Fruit fly (Drosophila melanogaster) whole organism, embryonic: ENCODE results near the gene CG3091.

Experiments
- ATbp ChIP-seq: fragments of 200-800 bp; sonication (Bioruptor generic); optimal IDR thresholded peaks from 2 replicates; lab custom pipeline; 2017; ENCODE audit warnings: missing biosample characterization, mild to moderate bottlenecking, missing genetic modification characterization, missing genetic modification reagents
- Bdp1 ChIP-seq: fragments of 200-800 bp; sonication (Bioruptor generic); optimal IDR thresholded peaks from 3 replicates; lab custom pipeline; 2016; ENCODE audit warnings: missing biosample characterization, missing genetic modification characterization
- CG10147 ChIP-seq: fragments of 200-800 bp; sonication (Bioruptor generic); optimal IDR thresholded peaks from 2 replicates; lab custom pipeline; 2019; ENCODE audit warnings: missing biosample characterization, mild to moderate bottlenecking, missing genetic modification characterization, moderate library complexity
- CG10654 ChIP-seq: fragments of 200-800 bp; sonication (Bioruptor generic); optimal IDR thresholded peaks from 2 replicates; lab custom pipeline; 2016; ENCODE audit warnings: missing biosample characterization, missing genetic modification characterization
- CG11696 ChIP-seq: fragments of 200-800 bp; sonication (Bioruptor generic); IDR thresholded peaks from 2 replicates; pipeline ENCODE4 v1.3.6; 2022; ENCODE audit warnings: missing biosample characterization, missing genetic modification characterization
- CG12104 ChIP-seq: fragments of 200-800 bp; sonication (Bioruptor generic); optimal IDR thresholded peaks from 3 replicates; lab custom pipeline; 2016; ENCODE audit warnings: missing biosample characterization, missing genetic modification characterization
- CG15269 ChIP-seq: fragments of 200-800 bp; sonication (Bioruptor generic); optimal IDR thresholded peaks from 2 replicates; lab custom pipeline; 2018; ENCODE audit warnings: missing biosample characterization, mild to moderate bottlenecking, missing genetic modification characterization, moderate library complexity
- CG15696 ChIP-seq: fragments of 200-800 bp; sonication (Bioruptor generic); optimal IDR thresholded peaks from 2 replicates; lab custom pipeline; 2019; ENCODE audit warnings: missing biosample characterization, mild to moderate bottlenecking, missing genetic modification characterization, moderate library complexity
- CG1603 ChIP-seq: fragments of 200-800 bp; sonication (Bioruptor generic); optimal IDR thresholded peaks from 2 replicates; lab custom pipeline; 2019; ENCODE audit warnings: missing biosample characterization, mild to moderate bottlenecking, missing genetic modification characterization, moderate library complexity
- CG1647 ChIP-seq: fragments of 200-800 bp; sonication (Bioruptor generic); optimal IDR thresholded peaks from 3 replicates; lab custom pipeline; 2016; ENCODE audit warnings: missing biosample characterization, missing genetic modification characterization
- CG16779 ChIP-seq: fragments of 200-800 bp; sonication (Bioruptor generic); IDR thresholded peaks from 2 replicates; pipeline ENCODE4 v1.3.6; 2022; ENCODE audit warnings: missing biosample characterization, missing genetic modification characterization
- CG33213 ChIP-seq: fragments of 200-800 bp; sonication (Bioruptor generic); optimal IDR thresholded peaks from 3 replicates; lab custom pipeline; 2016; ENCODE audit warnings: missing biosample characterization, missing genetic modification characterization
- CG34376 ChIP-seq: fragments of 200-800 bp; sonication (Bioruptor generic); optimal IDR thresholded peaks from 2 replicates; lab custom pipeline; 2018; ENCODE audit warnings: missing biosample characterization, mild to moderate bottlenecking, missing genetic modification characterization
- CG5180 ChIP-seq: fragments of 200-800 bp; sonication (Bioruptor generic); optimal IDR thresholded peaks from 3 replicates; lab custom pipeline; 2017; ENCODE audit warnings: missing biosample characterization, missing genetic modification characterization, mild to moderate bottlenecking, moderate library complexity, missing genetic modification reagents
- CG5953 ChIP-seq: fragments of 200-800 bp; sonication (Bioruptor generic); IDR thresholded peaks from 2 replicates; pipeline ENCODE4 v1.3.6; 2022; ENCODE audit warnings: missing biosample characterization, missing genetic modification characterization
- CG7372 ChIP-seq: fragments of 200-800 bp; sonication (Bioruptor generic); IDR thresholded peaks from 2 replicates; pipeline ENCODE4 v1.3.6; 2022; ENCODE audit warnings: missing biosample characterization, missing genetic modification characterization
- CG8290 ChIP-seq, 3 experiments: fragments of 200-800 bp; sonication (Bioruptor generic); optimal IDR thresholded peaks; 2 replicates each; lab custom pipeline; 2016 to 2019; ENCODE audit warnings: missing biosample characterization in 3 of 3, missing genetic modification characterization in 3 of 3, mild to moderate bottlenecking in 2 of 3, moderate library complexity in 1 of 3
- CG9727 ChIP-seq: fragments of 200-800 bp; sonication (Bioruptor generic); optimal IDR thresholded peaks from 3 replicates; lab custom pipeline; 2017; ENCODE audit warnings: missing biosample characterization, mild to moderate bottlenecking, missing genetic modification characterization
- D ChIP-seq, 2 experiments: fragments of 200-800 bp in 1 of 2; fragments of >200 bp in 1 of 2; sonication (Bioruptor generic) in 1 of 2; optimal IDR thresholded peaks; 2 replicates in 1 of 2; 3 replicates in 1 of 2; lab custom pipeline; 2017; ENCODE audit warnings: mild to moderate bottlenecking in 1 of 2, missing biosample characterization in 1 of 2, missing genetic modification characterization in 1 of 2, missing genetic modification reagents in 1 of 2
- D19B ChIP-seq: fragments of 200-800 bp; sonication (Bioruptor generic); optimal IDR thresholded peaks from 2 replicates; lab custom pipeline; 2017; ENCODE audit warnings: missing biosample characterization, mild to moderate bottlenecking, missing genetic modification characterization
- Dp ChIP-seq: fragments of 200-800 bp; sonication (Bioruptor generic); optimal IDR thresholded peaks from 2 replicates; lab custom pipeline; 2018; ENCODE audit warnings: missing biosample characterization, mild to moderate bottlenecking, missing genetic modification characterization, moderate library complexity
- E2f1 ChIP-seq: fragments of 200-800 bp; sonication (Bioruptor generic); IDR thresholded peaks from 2 replicates; pipeline ENCODE4 v1.3.6; 2022; ENCODE audit warnings: missing biosample characterization, missing genetic modification characterization
- Ets65A ChIP-seq: fragments of 200-800 bp; sonication (Bioruptor generic); peaks from one replicate; lab custom pipeline; 2016; ENCODE audit warnings: missing biosample characterization, missing genetic modification characterization
- Hmr ChIP-seq: fragments of 200-800 bp; sonication (Bioruptor generic); optimal IDR thresholded peaks from 3 replicates; lab custom pipeline; 2017; ENCODE audit warnings: mild to moderate bottlenecking, missing biosample characterization, missing genetic modification reagents, missing genetic modification characterization
- Hr3 ChIP-seq: fragments of 200-800 bp; sonication (Bioruptor generic); optimal IDR thresholded peaks from 3 replicates; lab custom pipeline; 2016; ENCODE audit warnings: missing biosample characterization, missing genetic modification characterization
- Hr51 ChIP-seq, 2 experiments: fragments of 200-800 bp; sonication (Bioruptor generic); optimal IDR thresholded peaks; 2 replicates in 1 of 2; 3 replicates in 1 of 2; lab custom pipeline; 2016 to 2018; ENCODE audit warnings: missing biosample characterization in 2 of 2, missing genetic modification characterization in 2 of 2, mild to moderate bottlenecking in 1 of 2, moderate library complexity in 1 of 2
- MBD-R2 ChIP-seq: fragments of 200-800 bp; sonication (Bioruptor generic); IDR thresholded peaks from 2 replicates; pipeline ENCODE4 v1.3.6; 2022; ENCODE audit warnings: missing biosample characterization, missing genetic modification characterization
- Mad ChIP-seq: fragments of 200-800 bp; sonication (Bioruptor generic); optimal IDR thresholded peaks from 2 replicates; lab custom pipeline; 2016; ENCODE audit warnings: missing biosample characterization, missing genetic modification characterization
- Myb ChIP-seq: fragments of 200-800 bp; sonication (Bioruptor generic); optimal IDR thresholded peaks from 2 replicates; lab custom pipeline; 2016; ENCODE audit warnings: missing biosample characterization, missing genetic modification characterization
- NC2α ChIP-seq: fragments of 200-800 bp; sonication (Bioruptor generic); optimal IDR thresholded peaks from 2 replicates; lab custom pipeline; 2016; ENCODE audit warnings: missing biosample characterization, missing genetic modification characterization
- Nf-YA ChIP-seq: fragments of 200-800 bp; sonication (Bioruptor generic); IDR thresholded peaks from 2 replicates; pipeline ENCODE4 v1.3.6; 2022; ENCODE audit warnings: missing biosample characterization, missing genetic modification characterization
- Nf-YB ChIP-seq: fragments of 200-800 bp; sonication (Bioruptor generic); optimal IDR thresholded peaks from 3 replicates; lab custom pipeline; 2019; ENCODE audit warnings: missing biosample characterization, mild to moderate bottlenecking, missing genetic modification characterization, moderate library complexity
- Rfx ChIP-seq: fragments of 200-800 bp; sonication (Bioruptor generic); IDR thresholded peaks from 2 replicates; pipeline ENCODE4 v1.3.6; 2022; ENCODE audit warnings: missing biosample characterization, missing genetic modification characterization
- Sry-δ ChIP-seq: fragments of 200-800 bp; sonication (Bioruptor generic); optimal IDR thresholded peaks from 2 replicates; lab custom pipeline; 2016; ENCODE audit warnings: missing biosample characterization, missing genetic modification characterization
- TFAM ChIP-seq: fragments of 200-800 bp; sonication (Bioruptor generic); optimal IDR thresholded peaks from 2 replicates; lab custom pipeline; 2017; ENCODE audit warnings: missing biosample characterization, missing genetic modification characterization, inconsistent platforms
- Tbp ChIP-seq: fragments of >200 bp; optimal IDR thresholded peaks from 2 replicates; lab custom pipeline; 2018; ENCODE audit warnings: missing biosample characterization, missing genetic modification characterization
- ase ChIP-seq: fragments of 200-800 bp; sonication (Bioruptor generic); IDR thresholded peaks from 3 replicates; pipeline ENCODE4 v1.3.6; 2022; ENCODE audit warnings: missing biosample characterization, missing genetic modification characterization
- croc ChIP-seq: fragments of 200-800 bp; sonication (Bioruptor generic); conservative IDR thresholded peaks from 3 replicates; pipeline ENCODE4 v1.3.6; 2022; ENCODE audit warnings: missing biosample characterization, missing genetic modification characterization
- crp ChIP-seq, 2 experiments: fragments of 200-800 bp; sonication (Bioruptor generic); optimal IDR thresholded peaks; 2 replicates in 1 of 2; 3 replicates in 1 of 2; lab custom pipeline; 2017; ENCODE audit warnings: missing biosample characterization in 2 of 2, missing genetic modification characterization in 2 of 2, mild to moderate bottlenecking in 1 of 2, moderate library complexity in 1 of 2
- dpn ChIP-seq, 2 experiments: fragments of 200-800 bp; sonication (Bioruptor generic); optimal IDR thresholded peaks; 3 replicates each; lab custom pipeline; 2016; ENCODE audit warnings: missing biosample characterization in 2 of 2, missing genetic modification characterization in 2 of 2
- fd3F ChIP-seq: fragments of 200-800 bp; sonication (Bioruptor generic); optimal IDR thresholded peaks from 2 replicates; lab custom pipeline; 2018; ENCODE audit warnings: missing biosample characterization, mild to moderate bottlenecking, missing genetic modification characterization, moderate library complexity
- jumu ChIP-seq: fragments of 200-800 bp; sonication (Bioruptor generic); optimal IDR thresholded peaks from 3 replicates; lab custom pipeline; 2016; ENCODE audit warnings: missing biosample characterization, missing genetic modification characterization
- nmo ChIP-seq: fragments of 200-800 bp; sonication (Bioruptor generic); optimal IDR thresholded peaks from 2 replicates; lab custom pipeline; 2018; ENCODE audit warnings: missing biosample characterization, mild to moderate bottlenecking, missing genetic modification characterization, moderate library complexity
- scrt ChIP-seq: fragments of 200-800 bp; sonication (Bioruptor generic); optimal IDR thresholded peaks from 2 replicates; lab custom pipeline; 2018; ENCODE audit warnings: missing biosample characterization, mild to moderate bottlenecking, missing genetic modification characterization, moderate library complexity
- shn ChIP-seq: fragments of 200-800 bp; sonication (Bioruptor generic); optimal IDR thresholded peaks from 3 replicates; lab custom pipeline; 2016; ENCODE audit warnings: missing biosample characterization, missing genetic modification characterization
- stc ChIP-seq: fragments of 200-800 bp; sonication (Bioruptor generic); IDR thresholded peaks from 2 replicates; pipeline ENCODE4 v1.3.6; 2022; ENCODE audit warnings: missing biosample characterization, missing genetic modification characterization
- trem ChIP-seq: fragments of 200-800 bp; optimal IDR thresholded peaks from 3 replicates; lab custom pipeline; 2019; ENCODE audit warnings: missing biosample characterization, mild to moderate bottlenecking, missing genetic modification characterization, moderate library complexity
- tup ChIP-seq: fragments of 200-800 bp; sonication (Bioruptor generic); optimal IDR thresholded peaks from 2 replicates; lab custom pipeline; 2016; ENCODE audit warnings: missing biosample characterization, mild to moderate bottlenecking, missing genetic modification characterization, moderate library complexity
- vfl ChIP-seq: fragments of 200-800 bp; sonication (Bioruptor generic); optimal IDR thresholded peaks from 2 replicates; lab custom pipeline; 2016; ENCODE audit warnings: missing biosample characterization, missing genetic modification characterization
- zen ChIP-seq: fragments of 200-800 bp; sonication (Bioruptor generic); optimal IDR thresholded peaks from 3 replicates; lab custom pipeline; 2018; ENCODE audit warnings: missing biosample characterization, mild to moderate bottlenecking, missing genetic modification characterization, moderate library complexity

Gene CG3091

dm6 chrX:2262511-2262910 is 8.5 kb upstream of the CG3091 start, which contains the start of the genes temp and CG3071 (continued):
- TF ChIP-seq CG33213 (GFP tag; lab: Kevin White, UChicago), result no peak
- peak; percentile 76 for TF ChIP-seq MBD-R2 (GFP tag; lab: Robert Waterston, UW)
- TF ChIP-seq zen (tag; lab: Kevin White, UChicago), result peak; percentile 21
- TF ChIP-seq D (optimal IDR thresholded peaks at IDR 0.05; lab: Kevin White, UChicago), result no peak
- TF ChIP-seq D (GFP tag; optimal IDR thresholded peaks at IDR 0.05; lab: Kevin White, UChicago), result peak; percentile 23
- TF ChIP-seq dpn (GFP tag; optimal IDR thresholded peaks at IDR 0.05; lab: Kevin White, UChicago), result peak; percentile 42 to 62
- TF ChIP-seq CG5953 (GFP tag; lab: Robert Waterston, UW), result no peak
- no peak; the same call in 2 of the 3 replicates for TF ChIP-seq croc (GFP tag; lab: Robert Waterston, UW)
- TF ChIP-seq CG10147 (GFP tag; lab: Kevin White, UChicago), result peak; percentile 71
- TF ChIP-seq ase (GFP tag; lab: Robert Waterston, UW), result no peak
- TF ChIP-seq CG7372 (GFP tag; lab: Robert Waterston, UW), result 0 out of 2 replicates have a peak, but pooled peaks have one; percentile 41
- TF ChIP-seq fd3F (GFP tag; lab: Kevin White, UChicago), result peak; percentile 43
- TF ChIP-seq Tbp (GFP tag; lab: Kevin White, UChicago), result peak; percentile 96
- peak; percentile 72 for TF ChIP-seq Hr3 (GFP tag; lab: Kevin White, UChicago)
- peak; percentile 74 for TF ChIP-seq CG9727 (GFP tag; lab: Kevin White, UChicago)
- TF ChIP-seq Nf-YA, result no peak
- no peak for TF ChIP-seq NC2α (GFP tag; lab: Kevin White, UChicago)
- TF ChIP-seq ATbp (GFP tag; lab: Kevin White, UChicago), result no peak
- peak; percentile 27 for TF ChIP-seq Myb (GFP tag; lab: Kevin White, UChicago)
- TF ChIP-seq jumu, result peak; percentile 49
- no peak for TF ChIP-seq scrt (GFP tag; lab: Kevin White, UChicago)
- peak; percentile 38 for TF ChIP-seq D19B
- peak; percentile 13 for TF ChIP-seq Dp (GFP tag; lab: Kevin White, UChicago)
- peak; percentile 2 for TF ChIP-seq Bdp1 (GFP tag; lab: Kevin White, UChicago)
- no peak for TF ChIP-seq Ets65A (GFP tag; lab: Kevin White, UChicago)
- peak; percentile 68 for TF ChIP-seq CG15696 (tag; lab: Kevin White, UChicago)
- peak; percentile 44 for TF ChIP-seq Sry-δ (GFP tag; lab: Kevin White, UChicago)
- TF ChIP-seq trem (tag; lab: Kevin White, UChicago), result peak; percentile 51
- peak; percentile 16 for TF ChIP-seq Mad (GFP tag; lab: Kevin White, UChicago)
- TF ChIP-seq vfl (GFP tag; lab: Kevin White, UChicago), result peak; percentile 54
- TF ChIP-seq CG12104, result peak; percentile 26
- TF ChIP-seq tup, result no peak
- TF ChIP-seq CG34376 (GFP tag; lab: Kevin White, UChicago), result peak; percentile 64
- TF ChIP-seq CG10654 (GFP tag; lab: Kevin White, UChicago), result peak; percentile 9
- peak; percentile 49; the same call in 1 of the 2 replicates for TF ChIP-seq E2f1 (GFP tag; lab: Robert Waterston, UW)
- TF ChIP-seq CG16779 (GFP tag; lab: Robert Waterston, UW), result no peak
- TF ChIP-seq Nf-YB (GFP tag; lab: Kevin White, UChicago), result peak; percentile 34
- TF ChIP-seq CG15269 (tag; lab: Kevin White, UChicago), result peak; percentile 61
- peak; percentile 63 for TF ChIP-seq Hmr (GFP tag; lab: Kevin White, UChicago)
- no peak for TF ChIP-seq CG11696
- peak; percentile 78 for TF ChIP-seq nmo (GFP tag; lab: Kevin White, UChicago)
- peak; percentile 42 to 83 for TF ChIP-seq crp (GFP tag; optimal IDR thresholded peaks at IDR 0.05; lab: Kevin White, UChicago)
- TF ChIP-seq CG1647 (GFP tag; lab: Kevin White, UChicago), result no peak
- TF ChIP-seq stc, result no peak
- peak; percentile 66; the same call in 1 of the 2 replicates for TF ChIP-seq Rfx
- TF ChIP-seq Hr51 (GFP tag; optimal IDR thresholded peaks at IDR 0.05; lab: Kevin White, UChicago), result peak; percentile 60 to 62
- TF ChIP-seq CG1603 (tag; lab: Kevin White, UChicago), result no peak
- TF ChIP-seq TFAM (GFP tag; lab: Kevin White, UChicago), result no peak
- peak; percentile 47 for TF ChIP-seq CG8290 (GFP tag; optimal IDR thresholded peaks at IDR 0.05; lab: Kevin White, UChicago)
- TF ChIP-seq CG8290 (tag; optimal IDR thresholded peaks at IDR 0.05; lab: Kevin White, UChicago), result peak in 1 of 2 experiments; percentile 36
- TF ChIP-seq shn (GFP tag; lab: Kevin White, UChicago), result peak; percentile 69
- TF ChIP-seq CG5180, result peak; percentile 6
